Worm (Caenorhabditis elegans) whole organism, early embryonic: ENCODE measurements around the gene rga-8.

Experiments
- B0310.2 ChIP-seq: sonication (generic microtip); optimal IDR thresholded peaks from 2 replicates; lab custom pipeline; 2016; ENCODE audit warnings: mild to moderate bottlenecking, missing genetic modification characterization, missing compliant biosample characterization
- F13C5.2 ChIP-seq: sonication (generic microtip); optimal IDR thresholded peaks from 2 replicates; lab custom pipeline; 2017; ENCODE audit warnings: mild to moderate bottlenecking, missing genetic modification characterization, inconsistent platforms, missing compliant biosample characterization
- ama-1 ChIP-seq: fragments of 150-350 bp; optimal IDR thresholded peaks from 2 replicates; lab custom pipeline; 2014
- ceh-13 ChIP-seq: fragments of 200-800 bp; sonication (Bioruptor generic); optimal IDR thresholded peaks from 2 replicates; lab custom pipeline; 2018; ENCODE audit warnings: mild to moderate bottlenecking, missing genetic modification characterization, missing compliant biosample characterization
- ceh-36 ChIP-seq: sonication (generic microtip); optimal IDR thresholded peaks from 2 replicates; lab custom pipeline; 2016; ENCODE audit warnings: missing genetic modification characterization, inconsistent platforms, missing compliant biosample characterization
- ets-7 ChIP-seq: sonication (generic microtip); optimal IDR thresholded peaks from 2 replicates; lab custom pipeline; 2016; ENCODE audit warnings: missing genotype, missing genetic modification characterization, missing compliant biosample characterization
- flt-1 ChIP-seq: fragments of 200-800 bp; sonication (Bioruptor generic); IDR thresholded peaks from 2 replicates; pipeline ENCODE4 v1.3.6; 2022; ENCODE audit warnings: missing genetic modification characterization, missing compliant biosample characterization
- hmg-4 ChIP-seq: fragments of 200-800 bp; sonication (Bioruptor generic); optimal IDR thresholded peaks from 2 replicates; lab custom pipeline; 2018; ENCODE audit warnings: mild to moderate bottlenecking, missing genetic modification characterization, missing compliant biosample characterization
- hnd-1 ChIP-seq: sonication (generic microtip); optimal IDR thresholded peaks from 2 replicates; lab custom pipeline; 2016; ENCODE audit warnings: missing genetic modification characterization, missing compliant biosample characterization
- pes-1 ChIP-seq: fragments of 200-800 bp; sonication (Bioruptor generic); IDR thresholded peaks from 2 replicates; pipeline ENCODE4 v1.3.6; 2022; ENCODE audit warnings: missing genetic modification reagents, missing genetic modification characterization, missing compliant biosample characterization
- scrt-1 ChIP-seq: fragments of 200-800 bp; sonication (Bioruptor generic); IDR thresholded peaks from 2 replicates; pipeline ENCODE4 v1.3.6; 2022; ENCODE audit warnings: missing genetic modification characterization, missing compliant biosample characterization
- tbx-11 ChIP-seq: fragments of 200-800 bp; sonication (Bioruptor generic); IDR thresholded peaks from 2 replicates; pipeline ENCODE4 v1.3.6; 2022; ENCODE audit warnings: missing genetic modification characterization, missing compliant biosample characterization
- tbx-37 ChIP-seq: fragments of 200-800 bp; sonication (Bioruptor generic); conservative IDR thresholded peaks from 2 replicates; pipeline ENCODE4 v1.3.6; 2022; ENCODE audit warnings: missing genetic modification reagents, missing genetic modification characterization, missing compliant biosample characterization
- tra-4 ChIP-seq: sonication (generic microtip); optimal IDR thresholded peaks from 2 replicates; lab custom pipeline; 2017; ENCODE audit warnings: missing genetic modification characterization, missing compliant biosample characterization

DNA sequence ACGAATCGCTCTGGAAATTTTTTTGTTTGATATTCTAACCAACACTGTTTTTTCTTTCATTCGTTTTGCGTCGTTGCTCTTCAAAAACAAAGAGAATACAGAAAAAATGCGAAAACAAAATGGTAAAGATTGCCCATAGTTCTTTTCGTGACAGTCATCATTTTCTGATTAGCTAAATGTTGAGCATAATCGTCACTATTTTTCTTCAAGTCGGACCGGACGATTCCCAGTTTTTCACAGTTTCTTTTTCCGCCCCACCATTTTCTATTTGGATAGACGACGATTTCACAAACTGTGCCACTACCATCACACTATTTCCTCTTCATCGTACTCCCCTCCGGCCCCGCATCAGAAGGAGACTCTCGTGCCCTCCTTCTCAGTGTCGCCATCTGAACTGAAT, 16.0 kb downstream of the rga-8 start:
- TF ChIP-seq hmg-4 (GFP tag; lab: Kevin White, UChicago): no peak
- no peak for TF ChIP-seq ama-1 (lab: Kevin White, UChicago)
- TF ChIP-seq ceh-36: no peak
- TF ChIP-seq ets-7 (tag; lab: Kevin White, UChicago): no peak
- no peak for TF ChIP-seq flt-1 (GFP tag; lab: Robert Waterston, UW)
- no peak for TF ChIP-seq hnd-1 (tag; lab: Kevin White, UChicago)
- no peak for TF ChIP-seq pes-1
- no peak for TF ChIP-seq ceh-13 (GFP tag; lab: Kevin White, UChicago)
- no peak for TF ChIP-seq scrt-1 (GFP tag; lab: Robert Waterston, UW)
- TF ChIP-seq tra-4 (tag; lab: Kevin White, UChicago): no peak
- TF ChIP-seq tbx-37 (GFP tag; lab: Robert Waterston, UW): no peak
- TF ChIP-seq B0310.2: no peak
- TF ChIP-seq tbx-11 (GFP tag; lab: Robert Waterston, UW): no peak
- no peak for TF ChIP-seq F13C5.2 (tag; lab: Kevin White, UChicago)
